Fruit fly (Drosophila melanogaster): Measurements from ENCODE around the gene Fbw5.

DNA sequence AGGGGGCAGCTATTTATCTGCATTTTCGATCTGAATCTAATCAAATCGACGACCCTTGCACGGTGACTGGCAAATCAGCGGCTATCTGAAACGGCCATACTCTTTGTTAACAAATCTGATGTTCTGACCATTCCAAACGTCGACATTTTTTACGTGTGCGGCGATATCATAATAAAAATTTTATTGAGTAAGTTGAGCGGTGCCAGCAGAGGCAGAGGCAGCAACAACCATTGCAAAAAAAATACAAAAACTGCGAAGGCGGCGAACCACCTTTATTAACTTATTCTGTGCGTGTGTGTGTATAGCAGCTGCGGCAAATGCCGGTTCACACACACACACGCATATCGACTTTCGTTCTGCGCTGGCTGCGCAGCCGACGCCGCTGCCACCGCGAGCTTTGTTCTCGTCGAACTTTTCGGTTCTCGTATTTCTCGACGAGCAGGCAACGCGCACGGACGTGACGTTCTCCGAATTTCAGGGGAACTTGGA, 16.4 kb upstream of the Fbw5 start, which contains the start of gene Kr-h1:
- no peak for TF ChIP-seq h (optimal IDR thresholded peaks at IDR 0.05)
- TF ChIP-seq ttk (optimal IDR thresholded peaks at IDR 0.05), result no peak
- TF ChIP-seq psq (optimal IDR thresholded peaks at IDR 0.05), result no peak
- no peak for TF ChIP-seq Myc (optimal IDR thresholded peaks at IDR 0.05)
